Worm (Caenorhabditis elegans): ENCODE results near the gene C49C8.3.

The C49C8.3 gene

DNA sequence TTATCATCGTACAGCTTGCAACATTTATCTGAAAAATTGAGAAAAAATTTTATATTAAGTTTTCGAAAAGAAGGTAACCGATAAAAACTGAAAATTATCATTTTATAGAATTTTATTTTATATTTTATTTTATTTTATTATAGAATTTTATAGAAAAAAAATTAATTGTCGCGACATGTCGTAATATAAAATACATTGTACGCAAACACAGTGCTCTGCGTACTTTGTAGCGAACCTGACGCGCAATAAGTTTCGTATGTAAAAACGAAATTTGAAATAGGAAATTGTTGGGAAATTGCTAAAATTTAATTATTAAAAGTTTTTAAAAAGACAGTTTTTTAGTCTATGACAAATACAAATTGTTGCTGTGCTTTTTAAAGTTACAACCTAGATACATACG lies 47.0 kb downstream of the C49C8.3 start, which contains the start of the genes hst-1 and ints-6:
Gene hst-1 (minus strand): TSS at position 28 of the 400 bp plus-strand sequence.
Gene ints-6 (plus strand): TSS at position 260 of the 400 bp plus-strand sequence.
- no peak for TF ChIP-seq ZK546.5 (tag; optimal IDR thresholded peaks at IDR 0.05)
- TF ChIP-seq gmeb-1 (tag; optimal IDR thresholded peaks at IDR 0.05): peak; percentile 36
- peak; percentile 19 for TF ChIP-seq F13H6.1 (tag; optimal IDR thresholded peaks at IDR 0.05)
- TF ChIP-seq C34F6.9 (tag; optimal IDR thresholded peaks at IDR 0.05): peak; percentile 6
- TF ChIP-seq lsy-2 (tag; optimal IDR thresholded peaks at IDR 0.05): peak in 1 of 2 experiments; percentile 31
- no peak for TF ChIP-seq R02D3.7 (tag; optimal IDR thresholded peaks at IDR 0.05)
- peak; percentile 15 for TF ChIP-seq sma-3 (GFP tag; optimal IDR thresholded peaks at IDR 0.05)
- TF ChIP-seq unc-55 (GFP tag; optimal IDR thresholded peaks at IDR 0.05): peak; percentile 26
- no peak for TF ChIP-seq lin-39 (tag; optimal IDR thresholded peaks at IDR 0.05)
